Worm (Caenorhabditis elegans): ENCODE results near the gene puf-3.

DNA sequence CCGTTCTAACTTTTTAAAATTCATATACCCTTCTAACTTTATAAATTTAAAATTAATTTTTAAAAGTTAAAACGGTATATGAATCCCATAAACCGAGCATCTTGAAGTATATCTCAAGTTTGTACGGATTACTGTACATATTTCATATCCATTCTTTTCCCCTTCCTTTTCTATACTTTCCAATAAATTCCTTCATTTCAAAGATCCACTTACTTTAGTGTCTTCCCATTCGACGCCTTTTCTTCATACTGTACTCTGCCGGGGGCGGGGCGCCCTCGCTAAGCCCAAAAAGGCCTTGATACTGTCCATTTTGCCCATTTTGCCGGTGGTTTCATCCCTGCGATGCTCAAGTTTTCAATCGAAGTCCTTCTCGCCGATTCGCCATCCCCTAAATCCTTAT lies 46.2 kb downstream of the puf-3 start, which contains the start of gene fezf-1:
- TF ChIP-seq elt-3 (tag; optimal IDR thresholded peaks at IDR 0.05) = no peak
- no peak for TF ChIP-seq ztf-11 (tag; optimal IDR thresholded peaks at IDR 0.05)
- no peak for TF ChIP-seq nhr-28 (tag; optimal IDR thresholded peaks at IDR 0.05)
- no peak for TF ChIP-seq lin-13 (tag; optimal IDR thresholded peaks at IDR 0.05)

Data from whole organism, mixed stage, embryonic.